Fruit fly (Drosophila melanogaster): ENCODE results near the gene CG31064.

- TF ChIP-seq CG15710 (tag; optimal IDR thresholded peaks at IDR 0.05) (peak; percentile 79), EcR (GFP tag; optimal IDR thresholded peaks at IDR 0.05) (no peak), CG9948 (tag; optimal IDR thresholded peaks at IDR 0.05) (peak; percentile 46), Snoo (tag; optimal IDR thresholded peaks at IDR 0.05) (no peak), gl (tag; optimal IDR thresholded peaks at IDR 0.05) (no peak), Pif1B (GFP tag; optimal IDR thresholded peaks at IDR 0.05) (no peak), CG17806 (tag; optimal IDR thresholded peaks at IDR 0.05) (peak; percentile 43), CG34367 (tag; optimal IDR thresholded peaks at IDR 0.05) (peak; percentile 11), CG14655 (GFP tag; optimal IDR thresholded peaks at IDR 0.05) (no peak), D1 (tag; optimal IDR thresholded peaks at IDR 0.05) (no peak), fd96Ca (GFP tag; IDR thresholded peaks at IDR 0.05) (no peak), CG10348 (GFP tag; IDR thresholded peaks at IDR 0.05) (no peak)
Measured at dm6 chr3R:27198883-27199780, 39.8 kb downstream of the CG31064 start.

Measured in whole organism, pupa.